Worm (Caenorhabditis elegans) whole organism, L1 larva: ENCODE data around the gene pid-5.

Source experiments
- C16A3.4 ChIP-seq: fragments of 150-350 bp; optimal IDR thresholded peaks from 2 replicates; lab custom pipeline; 2014; ENCODE audit warnings: missing biosample characterization, missing genetic modification characterization
- F16B12.6 ChIP-seq: fragments of 150-350 bp; optimal IDR thresholded peaks from 2 replicates; lab custom pipeline; 2014; ENCODE audit warnings: missing biosample characterization, missing genetic modification characterization
- aha-1 ChIP-seq: fragments of 150-350 bp; optimal IDR thresholded peaks from 2 replicates; lab custom pipeline; 2014; ENCODE audit warnings: missing biosample characterization, missing genetic modification characterization
- ama-1 ChIP-seq: fragments of 150-350 bp; optimal IDR thresholded peaks from 2 replicates; lab custom pipeline; 2014
- blmp-1 ChIP-seq: fragments of 150-350 bp; optimal IDR thresholded peaks from 2 replicates; lab custom pipeline; 2014; ENCODE audit warnings: missing biosample characterization, missing genetic modification characterization
- ceh-63 ChIP-seq: fragments of 200-800 bp; sonication (Bioruptor generic); optimal IDR thresholded peaks from 2 replicates; lab custom pipeline; 2018; ENCODE audit warnings: mild to moderate bottlenecking, missing genetic modification characterization, missing compliant biosample characterization
- ceh-8 ChIP-seq: fragments of 200-800 bp; sonication (Bioruptor generic); optimal IDR thresholded peaks from 2 replicates; lab custom pipeline; 2018; ENCODE audit warnings: mild to moderate bottlenecking, missing genetic modification characterization, moderate library complexity, missing compliant biosample characterization
- ceh-90 ChIP-seq: sonication (generic microtip); optimal IDR thresholded peaks from 2 replicates; lab custom pipeline; 2016; ENCODE audit warnings: missing genetic modification characterization, missing compliant biosample characterization
- ces-1 ChIP-seq: fragments of 150-350 bp; optimal IDR thresholded peaks from 2 replicates; lab custom pipeline; 2014; ENCODE audit warnings: missing biosample characterization, missing genetic modification reagents, missing genetic modification characterization
- dpl-1 ChIP-seq, 3 experiments: fragments of 150-350 bp in 2 of 3; sonication (generic microtip) in 1 of 3; optimal IDR thresholded peaks; 2 replicates each; lab custom pipeline; 2014 to 2017; ENCODE audit warnings: missing biosample characterization in 3 of 3, missing genetic modification characterization in 3 of 3, missing genetic modification reagents in 3 of 3
- dsc-1 ChIP-seq: sonication (generic microtip); optimal IDR thresholded peaks from 2 replicates; lab custom pipeline; 2016; ENCODE audit warnings: mild to moderate bottlenecking, missing genetic modification characterization, missing compliant biosample characterization
- efl-1 ChIP-seq, 4 experiments: fragments of 150-350 bp; optimal IDR thresholded peaks in 3 of 4; peaks in 1 of 4; 1 replicate in 1 of 4; 2 replicates in 3 of 4; lab custom pipeline; 2014; ENCODE audit warnings: missing biosample characterization in 2 of 4, missing genetic modification characterization in 2 of 4, missing genetic modification reagents in 2 of 4
- efl-3 ChIP-seq: fragments of 200-800 bp; sonication (Bioruptor generic); optimal IDR thresholded peaks from 2 replicates; lab custom pipeline; 2018; ENCODE audit warnings: mild to moderate bottlenecking, missing genetic modification characterization, missing compliant biosample characterization
- egl-13 ChIP-seq: sonication (generic microtip); optimal IDR thresholded peaks from 2 replicates; lab custom pipeline; 2016; ENCODE audit warnings: missing genotype, missing genetic modification reagents, missing genetic modification characterization, missing compliant biosample characterization
- elt-3 ChIP-seq, 6 experiments: fragments of 150-350 bp in 1 of 6; sonication (generic microtip); optimal IDR thresholded peaks; 2 replicates each; lab custom pipeline; 2017 to 2018; ENCODE audit warnings: missing biosample characterization in 6 of 6, missing genetic modification characterization in 6 of 6, inconsistent platforms in 1 of 6
- ets-5 ChIP-seq: fragments of 200-800 bp; sonication (Bioruptor generic); IDR thresholded peaks from 2 replicates; pipeline ENCODE4 v1.3.6; 2022; ENCODE audit warnings: missing genetic modification characterization, missing compliant biosample characterization
- grh-1 ChIP-seq: fragments of 200-800 bp; sonication (Bioruptor generic); IDR thresholded peaks from 2 replicates; pipeline ENCODE4 v1.3.6; 2022; ENCODE audit warnings: missing genetic modification reagents, missing genetic modification characterization, missing compliant biosample characterization
- hlh-17 ChIP-seq: fragments of 200-800 bp; sonication (Bioruptor generic); optimal IDR thresholded peaks from 2 replicates; lab custom pipeline; 2018; ENCODE audit warnings: missing genetic modification characterization, mild to moderate bottlenecking, missing compliant biosample characterization, moderate library complexity, borderline replicate concordance
- hlh-4 ChIP-seq: sonication (generic microtip); optimal IDR thresholded peaks from 2 replicates; lab custom pipeline; 2016; ENCODE audit warnings: mild to moderate bottlenecking, missing genetic modification characterization, missing compliant biosample characterization
- irx-1 ChIP-seq: sonication (generic microtip); optimal IDR thresholded peaks from 2 replicates; lab custom pipeline; 2016; ENCODE audit warnings: missing genetic modification characterization, missing compliant biosample characterization
- jun-1 ChIP-seq: fragments of 150-350 bp; optimal IDR thresholded peaks from 2 replicates; lab custom pipeline; 2014; ENCODE audit warnings: missing biosample characterization, missing genetic modification reagents, missing genetic modification characterization
- lin-13 ChIP-seq: fragments of 150-350 bp; optimal IDR thresholded peaks from 2 replicates; lab custom pipeline; 2014; ENCODE audit warnings: missing biosample characterization, missing genetic modification reagents, missing genetic modification characterization
- lir-3 ChIP-seq: sonication (generic microtip); optimal IDR thresholded peaks from 2 replicates; lab custom pipeline; 2016; ENCODE audit warnings: mild to moderate bottlenecking, missing genetic modification characterization, moderate library complexity, missing compliant biosample characterization; ENCODE audit not compliant: poor library complexity
- lsy-2 ChIP-seq, 2 experiments: fragments of 150-350 bp; optimal IDR thresholded peaks; 2 replicates each; lab custom pipeline; 2014; ENCODE audit warnings: missing biosample characterization in 2 of 2, missing genetic modification characterization in 2 of 2
- mab-9 ChIP-seq: fragments of 200-800 bp; sonication (Bioruptor generic); IDR thresholded peaks from 2 replicates; pipeline ENCODE4 v1.3.6; 2022; ENCODE audit warnings: missing genetic modification reagents, missing genetic modification characterization, missing compliant biosample characterization
- mef-2 ChIP-seq: fragments of 150-350 bp; optimal IDR thresholded peaks from 2 replicates; lab custom pipeline; 2014; ENCODE audit warnings: missing biosample characterization, missing genetic modification characterization
- nhr-11 ChIP-seq: fragments of 150-350 bp; optimal IDR thresholded peaks from 2 replicates; lab custom pipeline; 2014; ENCODE audit warnings: missing biosample characterization, missing genetic modification characterization
- nhr-20 ChIP-seq: sonication (generic microtip); optimal IDR thresholded peaks from 2 replicates; lab custom pipeline; 2016; ENCODE audit warnings: mild to moderate bottlenecking, missing genetic modification characterization, missing compliant biosample characterization
- nhr-28 ChIP-seq: fragments of 150-350 bp; optimal IDR thresholded peaks from 2 replicates; lab custom pipeline; 2014; ENCODE audit warnings: missing biosample characterization, missing genetic modification characterization
- nhr-47 ChIP-seq: sonication (generic microtip); optimal IDR thresholded peaks from 2 replicates; lab custom pipeline; 2016; ENCODE audit warnings: mild to moderate bottlenecking, missing genetic modification characterization, moderate library complexity, missing compliant biosample characterization
- nhr-71 ChIP-seq: sonication (generic microtip); optimal IDR thresholded peaks from 2 replicates; lab custom pipeline; 2016; ENCODE audit warnings: mild to moderate bottlenecking, missing genetic modification characterization, moderate library complexity, missing compliant biosample characterization
- nhr-77 ChIP-seq: fragments of 150-350 bp; optimal IDR thresholded peaks from 2 replicates; lab custom pipeline; 2014; ENCODE audit warnings: missing biosample characterization, missing genetic modification characterization
- nhr-85 ChIP-seq: sonication (generic microtip); peaks from one replicate; lab custom pipeline; 2016; ENCODE audit warnings: missing genetic modification characterization, inconsistent platforms, missing compliant biosample characterization
- nhr-90 ChIP-seq: sonication (generic microtip); optimal IDR thresholded peaks from 2 replicates; lab custom pipeline; 2016; ENCODE audit warnings: mild to moderate bottlenecking, missing genetic modification characterization, missing compliant biosample characterization; ENCODE audit not compliant: poor library complexity
- pag-3 ChIP-seq: sonication (generic microtip); optimal IDR thresholded peaks from 2 replicates; lab custom pipeline; 2017; ENCODE audit warnings: missing genetic modification characterization, mild to moderate bottlenecking, missing compliant biosample characterization, antibody characterized with exemption, borderline replicate concordance; ENCODE audit not compliant: insufficient read depth
- pqm-1 ChIP-seq: sonication (generic microtip); optimal IDR thresholded peaks from 3 replicates; lab custom pipeline; 2017; ENCODE audit warnings: missing biosample characterization, missing genetic modification characterization
- snpc-4 ChIP-seq: fragments of 150-350 bp; optimal IDR thresholded peaks from 2 replicates; lab custom pipeline; 2014; ENCODE audit warnings: missing biosample characterization, missing genetic modification characterization
- sox-4 ChIP-seq: sonication (generic microtip); optimal IDR thresholded peaks from 2 replicates; lab custom pipeline; 2016; ENCODE audit warnings: missing genetic modification characterization, missing compliant biosample characterization
- sup-37 ChIP-seq: fragments of 200-800 bp; sonication (Bioruptor generic); optimal IDR thresholded peaks from 2 replicates; lab custom pipeline; 2018; ENCODE audit warnings: mild to moderate bottlenecking, missing genetic modification characterization, missing compliant biosample characterization
- swsn-7 ChIP-seq: sonication (generic microtip); optimal IDR thresholded peaks from 2 replicates; lab custom pipeline; 2016; ENCODE audit warnings: missing genetic modification characterization, missing compliant biosample characterization
- tbx-2 ChIP-seq: sonication (generic microtip); optimal IDR thresholded peaks from 2 replicates; lab custom pipeline; 2016; ENCODE audit warnings: missing genetic modification characterization, missing compliant biosample characterization
- unc-30 ChIP-seq: sonication (generic microtip); optimal IDR thresholded peaks from 2 replicates; lab custom pipeline; 2017; ENCODE audit warnings: missing biosample characterization, missing genetic modification characterization
- unc-62 ChIP-seq: fragments of 150-350 bp; optimal IDR thresholded peaks from 2 replicates; lab custom pipeline; 2014; ENCODE audit warnings: missing biosample characterization, missing genetic modification reagents, missing genetic modification characterization
- unc-86 ChIP-seq: sonication (generic microtip); optimal IDR thresholded peaks from 2 replicates; lab custom pipeline; 2016; ENCODE audit warnings: missing genetic modification characterization, missing compliant biosample characterization
- unc-98 ChIP-seq: fragments of 200-800 bp; sonication (Bioruptor generic); IDR thresholded peaks from 2 replicates; pipeline ENCODE4 v1.3.6; 2022; ENCODE audit warnings: missing genetic modification characterization, missing compliant biosample characterization
- vab-15 ChIP-seq: sonication (generic microtip); optimal IDR thresholded peaks from 2 replicates; lab custom pipeline; 2017; ENCODE audit warnings: missing genotype, mild to moderate bottlenecking, missing genetic modification characterization, missing compliant biosample characterization
- zag-1 ChIP-seq: fragments of 150-350 bp; optimal IDR thresholded peaks from 2 replicates; lab custom pipeline; 2014; ENCODE audit warnings: missing biosample characterization, missing genetic modification characterization
- zip-4 ChIP-seq: fragments of 200-800 bp; sonication (Bioruptor generic); optimal IDR thresholded peaks from 2 replicates; lab custom pipeline; 2018; ENCODE audit warnings: mild to moderate bottlenecking, missing genetic modification characterization, moderate library complexity, missing compliant biosample characterization

pid-5 gene

ce11 chrV:4131471-4131939 lies 44.2 kb upstream of the pid-5 start, which contains the start of gene nhr-57 (continued):
- TF ChIP-seq efl-3: no peak
- TF ChIP-seq dpl-1 (GFP tag; optimal IDR thresholded peaks at IDR 0.05; lab: Kevin White, UChicago): peak in 2 of 3 experiments; percentile 16 to 44
- TF ChIP-seq sox-4 (tag; lab: Kevin White, UChicago): no peak
- TF ChIP-seq ces-1 (GFP tag; lab: Kevin White, UChicago): no peak
- TF ChIP-seq tbx-2 (tag; lab: Kevin White, UChicago): peak; percentile 74
- TF ChIP-seq ceh-63 (GFP tag; lab: Kevin White, UChicago): no peak
- TF ChIP-seq jun-1: peak; percentile 26
- peak; percentile 53 for TF ChIP-seq lir-3 (tag; lab: Kevin White, UChicago)
- no peak for TF ChIP-seq dsc-1 (tag; lab: Kevin White, UChicago)
- TF ChIP-seq ceh-90 (tag; lab: Kevin White, UChicago): no peak
- peak; percentile 54 for TF ChIP-seq sup-37
- peak; percentile 57 for TF ChIP-seq irx-1 (tag; lab: Kevin White, UChicago)
- peak; percentile 84 for TF ChIP-seq nhr-71 (tag; lab: Kevin White, UChicago)
- TF ChIP-seq lin-13 (GFP tag; lab: Kevin White, UChicago): peak; percentile 9
- peak; percentile 57 for TF ChIP-seq grh-1 (GFP tag; lab: Robert Waterston, UW)
- no peak for TF ChIP-seq F16B12.6 (tag; lab: Kevin White, UChicago)
- peak; percentile 95 for TF ChIP-seq nhr-85 (tag; lab: Kevin White, UChicago)
- TF ChIP-seq unc-30 (tag; lab: Kevin White, UChicago): no peak
- no peak for TF ChIP-seq ets-5 (GFP tag; lab: Robert Waterston, UW)
- peak; percentile 100 for TF ChIP-seq aha-1 (tag; lab: Kevin White, UChicago)
- TF ChIP-seq ama-1 (lab: Kevin White, UChicago): no peak
- TF ChIP-seq mef-2 (tag; lab: Kevin White, UChicago): no peak
- TF ChIP-seq ceh-8: no peak
- TF ChIP-seq vab-15 (tag; lab: Kevin White, UChicago): no peak
- TF ChIP-seq nhr-90 (tag; lab: Kevin White, UChicago): peak; percentile 79
- TF ChIP-seq hlh-4 (tag; lab: Kevin White, UChicago): no peak
- TF ChIP-seq unc-62 (GFP tag; lab: Kevin White, UChicago): no peak
- no peak for TF ChIP-seq nhr-28 (tag; lab: Kevin White, UChicago)
- TF ChIP-seq nhr-20 (tag; lab: Kevin White, UChicago): peak; percentile 92
- TF ChIP-seq snpc-4 (tag; lab: Kevin White, UChicago): no peak
- TF ChIP-seq unc-86 (tag; lab: Kevin White, UChicago): no peak
- no peak for TF ChIP-seq zip-4 (GFP tag; lab: Kevin White, UChicago)
- TF ChIP-seq unc-98: no peak
- peak; percentile 83 for TF ChIP-seq nhr-77 (tag; lab: Kevin White, UChicago)
- no peak for TF ChIP-seq pqm-1 (tag; lab: Kevin White, UChicago)
- no peak for TF ChIP-seq egl-13 (tag; lab: Kevin White, UChicago)
- no peak for TF ChIP-seq mab-9
- TF ChIP-seq efl-1 (optimal IDR thresholded peaks at IDR 0.05; lab: Kevin White, UChicago): peak; percentile 50 to 54
- peak in 1 of 2 experiments; percentile 92 for TF ChIP-seq efl-1 (GFP tag; optimal IDR thresholded peaks at IDR 0.05 in 1 of 2; lab: Kevin White, UChicago)
- no peak for TF ChIP-seq pag-3 (tag; lab: Kevin White, UChicago)
- no peak for TF ChIP-seq zag-1 (tag; lab: Kevin White, UChicago)
- peak; percentile 93 for TF ChIP-seq blmp-1 (tag; lab: Kevin White, UChicago)
- peak; percentile 59 for TF ChIP-seq C16A3.4 (tag; lab: Kevin White, UChicago)
- TF ChIP-seq lsy-2 (tag; optimal IDR thresholded peaks at IDR 0.05; lab: Kevin White, UChicago): no peak
- no peak for TF ChIP-seq nhr-11 (tag; lab: Kevin White, UChicago)
- peak; percentile 64 for TF ChIP-seq nhr-47
- TF ChIP-seq swsn-7: peak; percentile 51
- no peak for TF ChIP-seq hlh-17
- TF ChIP-seq elt-3 (tag; optimal IDR thresholded peaks at IDR 0.05; lab: Kevin White, UChicago): peak in 3 of 6 experiments; percentile 39 to 98 (median 89)
